Fruit fly (Drosophila melanogaster) Kc167 (cell line): Measurements from ENCODE around the gene anchor.

ENCODE experiments used
- Myc ChIP-seq: fragments of >200 bp; optimal IDR thresholded peaks from 2 replicates; lab custom pipeline; 2017; ENCODE audit warnings: missing external identifiers
- Sin3A ChIP-seq: fragments of >200 bp; optimal IDR thresholded peaks from 2 replicates; lab custom pipeline; 2018; ENCODE audit warnings: missing external identifiers
- h ChIP-seq: fragments of >200 bp; optimal IDR thresholded peaks from 3 replicates; lab custom pipeline; 2018; ENCODE audit warnings: missing external identifiers
- insv ChIP-seq: fragments of >200 bp; optimal IDR thresholded peaks from 3 replicates; lab custom pipeline; 2018; ENCODE audit warnings: missing external identifiers
- psq ChIP-seq: fragments of >200 bp; optimal IDR thresholded peaks from 2 replicates; lab custom pipeline; 2017; ENCODE audit warnings: missing external identifiers
- ttk ChIP-seq: sonication (Bioruptor generic); optimal IDR thresholded peaks from 2 replicates; lab custom pipeline; 2017; ENCODE audit warnings: missing external identifiers

dm6 chr3L:17671322-17671721, 49.7 kb downstream of the anchor start, which contains the start of gene CG34251:
- no peak for TF ChIP-seq psq
- TF ChIP-seq ttk (lab: Kevin White, UChicago) = no peak
- no peak for TF ChIP-seq h (lab: Kevin White, UChicago)
- no peak for TF ChIP-seq insv (lab: Kevin White, UChicago)
- no peak for TF ChIP-seq Sin3A
- TF ChIP-seq Myc (lab: Kevin White, UChicago) = no peak
